Worm (Caenorhabditis elegans) whole organism, L1 larva: ENCODE results near the gene F44E5.2.

Source experiments
- F16B12.6 ChIP-seq: fragments of 150-350 bp; optimal IDR thresholded peaks from 2 replicates; lab custom pipeline; 2014; ENCODE audit warnings: missing biosample characterization, missing genetic modification characterization
- aha-1 ChIP-seq: fragments of 150-350 bp; optimal IDR thresholded peaks from 2 replicates; lab custom pipeline; 2014; ENCODE audit warnings: missing biosample characterization, missing genetic modification characterization
- ceh-63 ChIP-seq: fragments of 200-800 bp; sonication (Bioruptor generic); optimal IDR thresholded peaks from 2 replicates; lab custom pipeline; 2018; ENCODE audit warnings: mild to moderate bottlenecking, missing genetic modification characterization, missing compliant biosample characterization
- ceh-82 ChIP-seq, 3 experiments: fragments of 150-350 bp in 1 of 3; sonication (generic microtip) in 2 of 3; optimal IDR thresholded peaks; 2 replicates each; lab custom pipeline; 2014 to 2017; ENCODE audit warnings: missing biosample characterization in 3 of 3, missing genetic modification characterization in 3 of 3
- ces-1 ChIP-seq: fragments of 150-350 bp; optimal IDR thresholded peaks from 2 replicates; lab custom pipeline; 2014; ENCODE audit warnings: missing biosample characterization, missing genetic modification reagents, missing genetic modification characterization
- dpl-1 ChIP-seq, 3 experiments: fragments of 150-350 bp in 2 of 3; sonication (generic microtip) in 1 of 3; optimal IDR thresholded peaks; 2 replicates each; lab custom pipeline; 2014 to 2017; ENCODE audit warnings: missing biosample characterization in 3 of 3, missing genetic modification characterization in 3 of 3, missing genetic modification reagents in 3 of 3
- dsc-1 ChIP-seq: sonication (generic microtip); optimal IDR thresholded peaks from 2 replicates; lab custom pipeline; 2016; ENCODE audit warnings: mild to moderate bottlenecking, missing genetic modification characterization, missing compliant biosample characterization
- egl-13 ChIP-seq: sonication (generic microtip); optimal IDR thresholded peaks from 2 replicates; lab custom pipeline; 2016; ENCODE audit warnings: missing genotype, missing genetic modification reagents, missing genetic modification characterization, missing compliant biosample characterization
- elt-2 ChIP-seq: sonication (generic microtip); optimal IDR thresholded peaks from 2 replicates; lab custom pipeline; 2016; ENCODE audit warnings: missing genetic modification characterization, mild to moderate bottlenecking, inconsistent platforms, missing compliant biosample characterization, missing genetic modification reagents
- fkh-10 ChIP-seq: sonication (generic microtip); optimal IDR thresholded peaks from 2 replicates; lab custom pipeline; 2017; ENCODE audit warnings: missing biosample characterization, missing genetic modification reagents, missing genetic modification characterization
- fos-1 ChIP-seq: fragments of 150-350 bp; optimal IDR thresholded peaks from 2 replicates; lab custom pipeline; 2014; ENCODE audit warnings: missing biosample characterization, missing genetic modification characterization
- grh-1 ChIP-seq: fragments of 200-800 bp; sonication (Bioruptor generic); IDR thresholded peaks from 2 replicates; pipeline ENCODE4 v1.3.6; 2022; ENCODE audit warnings: missing genetic modification reagents, missing genetic modification characterization, missing compliant biosample characterization
- irx-1 ChIP-seq: sonication (generic microtip); optimal IDR thresholded peaks from 2 replicates; lab custom pipeline; 2016; ENCODE audit warnings: missing genetic modification characterization, missing compliant biosample characterization
- isw-1 ChIP-seq: fragments of 200-800 bp; sonication (Bioruptor generic); IDR thresholded peaks from 2 replicates; pipeline ENCODE4 v1.3.6; 2022; ENCODE audit warnings: missing genetic modification characterization, missing compliant biosample characterization
- jun-1 ChIP-seq: fragments of 150-350 bp; optimal IDR thresholded peaks from 2 replicates; lab custom pipeline; 2014; ENCODE audit warnings: missing biosample characterization, missing genetic modification reagents, missing genetic modification characterization
- lin-14 ChIP-seq: fragments of 200-800 bp; sonication (Bioruptor generic); optimal IDR thresholded peaks from 2 replicates; lab custom pipeline; 2018; ENCODE audit warnings: mild to moderate bottlenecking, missing genetic modification characterization, moderate library complexity, missing compliant biosample characterization
- mdl-1 ChIP-seq, 2 experiments: fragments of 150-350 bp; optimal IDR thresholded peaks; 2 replicates each; lab custom pipeline; 2014 to 2017; ENCODE audit warnings: missing biosample characterization in 2 of 2, missing genetic modification characterization in 2 of 2, inconsistent platforms in 1 of 2
- nhr-11 ChIP-seq: fragments of 150-350 bp; optimal IDR thresholded peaks from 2 replicates; lab custom pipeline; 2014; ENCODE audit warnings: missing biosample characterization, missing genetic modification characterization
- nhr-20 ChIP-seq: sonication (generic microtip); optimal IDR thresholded peaks from 2 replicates; lab custom pipeline; 2016; ENCODE audit warnings: mild to moderate bottlenecking, missing genetic modification characterization, missing compliant biosample characterization
- nhr-71 ChIP-seq: sonication (generic microtip); optimal IDR thresholded peaks from 2 replicates; lab custom pipeline; 2016; ENCODE audit warnings: mild to moderate bottlenecking, missing genetic modification characterization, moderate library complexity, missing compliant biosample characterization
- nhr-77 ChIP-seq: fragments of 150-350 bp; optimal IDR thresholded peaks from 2 replicates; lab custom pipeline; 2014; ENCODE audit warnings: missing biosample characterization, missing genetic modification characterization
- nhr-85 ChIP-seq: sonication (generic microtip); peaks from one replicate; lab custom pipeline; 2016; ENCODE audit warnings: missing genetic modification characterization, inconsistent platforms, missing compliant biosample characterization
- pax-3 ChIP-seq: fragments of 200-800 bp; sonication (Bioruptor generic); optimal IDR thresholded peaks from 2 replicates; lab custom pipeline; 2018; ENCODE audit warnings: mild to moderate bottlenecking, missing genetic modification characterization, moderate library complexity, missing compliant biosample characterization
- pqm-1 ChIP-seq: sonication (generic microtip); optimal IDR thresholded peaks from 3 replicates; lab custom pipeline; 2017; ENCODE audit warnings: missing biosample characterization, missing genetic modification characterization
- rnt-1 ChIP-seq: sonication (generic microtip); optimal IDR thresholded peaks from 2 replicates; lab custom pipeline; 2016; ENCODE audit warnings: mild to moderate bottlenecking, missing genetic modification characterization, moderate library complexity, missing compliant biosample characterization
- skn-1 ChIP-seq: fragments of 150-350 bp; optimal IDR thresholded peaks from 2 replicates; lab custom pipeline; 2014; ENCODE audit warnings: missing biosample characterization, missing genetic modification characterization
- snu-23 ChIP-seq: sonication (generic microtip); optimal IDR thresholded peaks from 2 replicates; lab custom pipeline; 2016; ENCODE audit warnings: missing genetic modification characterization, missing compliant biosample characterization
- sox-4 ChIP-seq: sonication (generic microtip); optimal IDR thresholded peaks from 2 replicates; lab custom pipeline; 2016; ENCODE audit warnings: missing genetic modification characterization, missing compliant biosample characterization
- sptf-1 ChIP-seq: fragments of 150-350 bp; optimal IDR thresholded peaks from 2 replicates; lab custom pipeline; 2014; ENCODE audit warnings: missing biosample characterization, missing genetic modification characterization
- swsn-7 ChIP-seq: sonication (generic microtip); optimal IDR thresholded peaks from 2 replicates; lab custom pipeline; 2016; ENCODE audit warnings: missing genetic modification characterization, missing compliant biosample characterization
- unc-30 ChIP-seq: sonication (generic microtip); optimal IDR thresholded peaks from 2 replicates; lab custom pipeline; 2017; ENCODE audit warnings: missing biosample characterization, missing genetic modification characterization
- vab-15 ChIP-seq: sonication (generic microtip); optimal IDR thresholded peaks from 2 replicates; lab custom pipeline; 2017; ENCODE audit warnings: missing genotype, mild to moderate bottlenecking, missing genetic modification characterization, missing compliant biosample characterization
- xbp-1 ChIP-seq: sonication (generic microtip); optimal IDR thresholded peaks from 2 replicates; lab custom pipeline; 2016; ENCODE audit warnings: missing genetic modification characterization, missing compliant biosample characterization
- zip-4 ChIP-seq: fragments of 200-800 bp; sonication (Bioruptor generic); optimal IDR thresholded peaks from 2 replicates; lab custom pipeline; 2018; ENCODE audit warnings: mild to moderate bottlenecking, missing genetic modification characterization, moderate library complexity, missing compliant biosample characterization
- ztf-11 ChIP-seq, 2 experiments: sonication (generic microtip); optimal IDR thresholded peaks; 2 replicates each; lab custom pipeline; 2016 to 2017; ENCODE audit warnings: missing genetic modification characterization in 2 of 2, missing biosample characterization in 1 of 2, missing compliant biosample characterization in 1 of 2

Gene F44E5.2

ce11 chrII:11724362-11724761 lies 42.2 kb upstream of the F44E5.2 start (continued):
- TF ChIP-seq snu-23 (GFP tag; lab: Kevin White, UChicago), result peak; percentile 79
- peak; percentile 29 for TF ChIP-seq irx-1
- peak; percentile 61 for TF ChIP-seq fkh-10 (GFP tag; lab: Kevin White, UChicago)
- TF ChIP-seq F16B12.6 (tag; lab: Kevin White, UChicago), result no peak
- TF ChIP-seq dpl-1 (GFP tag; optimal IDR thresholded peaks at IDR 0.05; lab: Kevin White, UChicago), result peak in 2 of 3 experiments; percentile 4 to 41
- no peak for TF ChIP-seq ceh-63 (GFP tag; lab: Kevin White, UChicago)
- no peak for TF ChIP-seq zip-4
- TF ChIP-seq grh-1 (GFP tag; lab: Robert Waterston, UW), result no peak
- TF ChIP-seq ces-1 (GFP tag; lab: Kevin White, UChicago), result peak; percentile 1
- no peak for TF ChIP-seq jun-1
- TF ChIP-seq sox-4 (tag; lab: Kevin White, UChicago), result no peak
- TF ChIP-seq nhr-20 (tag; lab: Kevin White, UChicago), result peak; percentile 77
- TF ChIP-seq rnt-1 (tag; lab: Kevin White, UChicago), result peak; percentile 39
- peak; percentile 38 for TF ChIP-seq dsc-1 (tag; lab: Kevin White, UChicago)
- TF ChIP-seq skn-1, result peak; percentile 14
- peak; percentile 44 for TF ChIP-seq xbp-1
- TF ChIP-seq fos-1 (tag; lab: Kevin White, UChicago), result no peak
- TF ChIP-seq lin-14 (GFP tag; lab: Kevin White, UChicago), result peak; percentile 89
- peak; percentile 3 for TF ChIP-seq egl-13

- no peak for TF ChIP-seq isw-1 (GFP tag; lab: Robert Waterston, UW)
- TF ChIP-seq swsn-7 (tag; lab: Kevin White, UChicago), result no peak
- TF ChIP-seq nhr-11, result no peak
- no peak for TF ChIP-seq ztf-11 (tag; optimal IDR thresholded peaks at IDR 0.05; lab: Kevin White, UChicago)
- no peak for TF ChIP-seq aha-1 (tag; lab: Kevin White, UChicago)
Measured at ce11 chrII:11725615-11726014, 41.0 kb upstream of the F44E5.2 start.

- TF ChIP-seq nhr-71 (peak; percentile 30), skn-1 (no peak)
Measured at ce11 chrII:11726470-11727106, 40.0 kb upstream of the F44E5.2 start, which contains the start of gene F13D12.5. Gene F13D12.5, plus strand, starts transcription at chrII:11726814.

- no peak for TF ChIP-seq nhr-85 (tag; lab: Kevin White, UChicago)
- no peak for TF ChIP-seq mdl-1 (tag; optimal IDR thresholded peaks at IDR 0.05; lab: Kevin White, UChicago)
- TF ChIP-seq vab-15 (tag; lab: Kevin White, UChicago), result no peak
- TF ChIP-seq elt-2 (tag; lab: Kevin White, UChicago), result no peak
- TF ChIP-seq pax-3 (tag; lab: Kevin White, UChicago), result no peak
- no peak for TF ChIP-seq unc-30 (tag; lab: Kevin White, UChicago)
- TF ChIP-seq dpl-1 (GFP tag; optimal IDR thresholded peaks at IDR 0.05; lab: Kevin White, UChicago), result no peak
- no peak for TF ChIP-seq nhr-77 (tag; lab: Kevin White, UChicago)
- no peak for TF ChIP-seq fkh-10 (GFP tag; lab: Kevin White, UChicago)
- TF ChIP-seq zip-4, result no peak
- no peak for TF ChIP-seq grh-1 (GFP tag; lab: Robert Waterston, UW)
- no peak for TF ChIP-seq pqm-1
- TF ChIP-seq nhr-20 (tag; lab: Kevin White, UChicago), result no peak
- no peak for TF ChIP-seq irx-1
- no peak for TF ChIP-seq ceh-82 (tag; optimal IDR thresholded peaks at IDR 0.05; lab: Kevin White, UChicago)
- no peak for TF ChIP-seq sptf-1 (tag; lab: Kevin White, UChicago)
Measured at ce11 chrII:11727438-11727837, 39.1 kb upstream of the F44E5.2 start.
